Worm (Caenorhabditis elegans) whole organism, late embryonic: ENCODE data around the gene F19G12.3.

Source experiments
- C08G9.2 ChIP-seq: sonication (generic microtip); optimal IDR thresholded peaks from 2 replicates; lab custom pipeline; 2016; ENCODE audit warnings: mild to moderate bottlenecking, missing genetic modification characterization, moderate library complexity, missing compliant biosample characterization
- F13H6.1 ChIP-seq: sonication (generic microtip); optimal IDR thresholded peaks from 2 replicates; lab custom pipeline; 2016; ENCODE audit warnings: missing genetic modification characterization, missing compliant biosample characterization
- K02D7.2 ChIP-seq: sonication (generic microtip); optimal IDR thresholded peaks from 2 replicates; lab custom pipeline; 2017; ENCODE audit warnings: mild to moderate bottlenecking, missing genetic modification characterization, missing compliant biosample characterization
- K09A11.1 ChIP-seq: sonication (generic microtip); optimal IDR thresholded peaks from 2 replicates; lab custom pipeline; 2017; ENCODE audit warnings: antibody characterized with exemption, mild to moderate bottlenecking, missing genetic modification characterization, missing compliant biosample characterization; ENCODE audit not compliant: insufficient read depth
- T23F11.4 ChIP-seq: fragments of 200-800 bp; sonication (Bioruptor generic); optimal IDR thresholded peaks from 2 replicates; lab custom pipeline; 2018; ENCODE audit warnings: mild to moderate bottlenecking, missing genetic modification characterization, missing compliant biosample characterization
- ahr-1 ChIP-seq: sonication (generic microtip); optimal IDR thresholded peaks from 2 replicates; lab custom pipeline; 2016; ENCODE audit warnings: missing genetic modification characterization, missing compliant biosample characterization
- ama-1 ChIP-seq: fragments of 150-350 bp; optimal IDR thresholded peaks from 2 replicates; lab custom pipeline; 2014
- ceh-14 ChIP-seq: sonication (generic microtip); optimal IDR thresholded peaks from 2 replicates; lab custom pipeline; 2016; ENCODE audit warnings: missing genotype, missing genetic modification characterization, missing compliant biosample characterization
- ceh-18 ChIP-seq: sonication (generic microtip); optimal IDR thresholded peaks from 2 replicates; lab custom pipeline; 2016; ENCODE audit warnings: missing genetic modification characterization, missing compliant biosample characterization
- ceh-19 ChIP-seq: fragments of 200-800 bp; sonication (Bioruptor generic); optimal IDR thresholded peaks from 2 replicates; lab custom pipeline; 2018; ENCODE audit warnings: mild to moderate bottlenecking, missing genetic modification characterization, missing compliant biosample characterization
- ceh-2 ChIP-seq: sonication (generic microtip); optimal IDR thresholded peaks from 2 replicates; lab custom pipeline; 2016; ENCODE audit warnings: missing genotype, missing genetic modification characterization, missing compliant biosample characterization
- ceh-22 ChIP-seq: sonication (generic microtip); optimal IDR thresholded peaks from 2 replicates; lab custom pipeline; 2017; ENCODE audit warnings: missing biosample characterization, missing genetic modification characterization
- ceh-30 ChIP-seq: fragments of 150-350 bp; optimal IDR thresholded peaks from 2 replicates; lab custom pipeline; 2014; ENCODE audit warnings: missing biosample characterization, missing genetic modification characterization
- ceh-31 ChIP-seq: sonication (generic microtip); optimal IDR thresholded peaks from 2 replicates; lab custom pipeline; 2016; ENCODE audit warnings: missing genetic modification characterization, missing compliant biosample characterization
- ceh-34 ChIP-seq: sonication (generic microtip); optimal IDR thresholded peaks from 2 replicates; lab custom pipeline; 2016; ENCODE audit warnings: mild to moderate bottlenecking, missing genetic modification characterization, missing compliant biosample characterization
- che-1 ChIP-seq: sonication (generic microtip); optimal IDR thresholded peaks from 2 replicates; lab custom pipeline; 2016; ENCODE audit warnings: mild to moderate bottlenecking, missing genetic modification characterization, missing compliant biosample characterization
- dmd-4 ChIP-seq: sonication (generic microtip); optimal IDR thresholded peaks from 2 replicates; lab custom pipeline; 2016; ENCODE audit warnings: borderline replicate concordance, missing genetic modification characterization, missing compliant biosample characterization
- dve-1 ChIP-seq: sonication (generic microtip); optimal IDR thresholded peaks from 2 replicates; lab custom pipeline; 2017; ENCODE audit warnings: antibody characterized with exemption, mild to moderate bottlenecking, missing genetic modification characterization, missing compliant biosample characterization
- elt-4 ChIP-seq: sonication (generic microtip); optimal IDR thresholded peaks from 2 replicates; lab custom pipeline; 2016; ENCODE audit warnings: missing genetic modification characterization, missing compliant biosample characterization
- ets-4 ChIP-seq: sonication (generic microtip); optimal IDR thresholded peaks from 2 replicates; lab custom pipeline; 2016; ENCODE audit warnings: missing genetic modification characterization, missing compliant biosample characterization
- eyg-1 ChIP-seq: sonication (generic microtip); optimal IDR thresholded peaks from 2 replicates; lab custom pipeline; 2016; ENCODE audit warnings: missing genotype, missing genetic modification characterization, missing compliant biosample characterization
- fax-1 ChIP-seq: sonication (generic microtip); optimal IDR thresholded peaks from 2 replicates; lab custom pipeline; 2016; ENCODE audit warnings: missing genotype, missing genetic modification characterization, missing compliant biosample characterization
- fkh-10 ChIP-seq: fragments of 150-350 bp; optimal IDR thresholded peaks from 2 replicates; lab custom pipeline; 2014; ENCODE audit warnings: missing biosample characterization, missing genetic modification reagents, missing genetic modification characterization
- fkh-6 ChIP-seq: sonication (generic microtip); optimal IDR thresholded peaks from 2 replicates; lab custom pipeline; 2016; ENCODE audit warnings: missing genetic modification characterization, missing compliant biosample characterization
- gmeb-2 ChIP-seq: sonication (generic microtip); optimal IDR thresholded peaks from 2 replicates; lab custom pipeline; 2016; ENCODE audit warnings: missing genetic modification characterization, inconsistent platforms, missing compliant biosample characterization
- hlh-13 ChIP-seq: fragments of 200-800 bp; sonication (Bioruptor generic); optimal IDR thresholded peaks from 2 replicates; lab custom pipeline; 2018; ENCODE audit warnings: mild to moderate bottlenecking, missing genetic modification characterization, missing compliant biosample characterization
- hlh-15 ChIP-seq: sonication (generic microtip); optimal IDR thresholded peaks from 2 replicates; lab custom pipeline; 2016; ENCODE audit warnings: missing genetic modification characterization, missing compliant biosample characterization
- hlh-30 ChIP-seq: sonication (generic microtip); optimal IDR thresholded peaks from 2 replicates; lab custom pipeline; 2017; ENCODE audit warnings: antibody characterized with exemption, missing genetic modification characterization, missing compliant biosample characterization; ENCODE audit not compliant: insufficient read depth
- hlh-6 ChIP-seq: sonication (generic microtip); optimal IDR thresholded peaks from 2 replicates; lab custom pipeline; 2016; ENCODE audit warnings: missing genotype, missing genetic modification characterization, missing compliant biosample characterization
- hlh-8 ChIP-seq: sonication (generic microtip); optimal IDR thresholded peaks from 2 replicates; lab custom pipeline; 2016; ENCODE audit warnings: missing genotype, missing genetic modification characterization, missing compliant biosample characterization
- lim-6 ChIP-seq: sonication (generic microtip); optimal IDR thresholded peaks from 2 replicates; lab custom pipeline; 2016; ENCODE audit warnings: missing genetic modification characterization, missing compliant biosample characterization
- madf-2 ChIP-seq: sonication (generic microtip); optimal IDR thresholded peaks from 2 replicates; lab custom pipeline; 2017; ENCODE audit warnings: missing genetic modification characterization, missing compliant biosample characterization
- nfya-1 ChIP-seq: sonication (generic microtip); optimal IDR thresholded peaks from 2 replicates; lab custom pipeline; 2017; ENCODE audit warnings: missing genetic modification characterization, mild to moderate bottlenecking, missing compliant biosample characterization, antibody characterized with exemption, moderate library complexity
- nhr-232 ChIP-seq: sonication (generic microtip); optimal IDR thresholded peaks from 2 replicates; lab custom pipeline; 2016; ENCODE audit warnings: missing genetic modification characterization, missing compliant biosample characterization
- npax-4 ChIP-seq: sonication (generic microtip); optimal IDR thresholded peaks from 2 replicates; lab custom pipeline; 2016; ENCODE audit warnings: missing genetic modification characterization, missing compliant biosample characterization
- pag-3 ChIP-seq: sonication (generic microtip); optimal IDR thresholded peaks from 2 replicates; lab custom pipeline; 2016; ENCODE audit warnings: missing compliant biosample characterization, missing genetic modification characterization, borderline replicate concordance
- pax-1 ChIP-seq: fragments of 150-350 bp; optimal IDR thresholded peaks from 2 replicates; lab custom pipeline; 2014; ENCODE audit warnings: missing biosample characterization, missing genetic modification characterization
- pha-2 ChIP-seq: sonication (generic microtip); optimal IDR thresholded peaks from 2 replicates; lab custom pipeline; 2017; ENCODE audit warnings: mild to moderate bottlenecking, missing genetic modification characterization, missing compliant biosample characterization
- pha-4 ChIP-seq: fragments of 150-350 bp; optimal IDR thresholded peaks from 2 replicates; lab custom pipeline; 2018; ENCODE audit warnings: missing biosample characterization, missing genetic modification reagents, missing genetic modification characterization
- pqm-1 ChIP-seq: sonication (generic microtip); optimal IDR thresholded peaks from 2 replicates; lab custom pipeline; 2016; ENCODE audit warnings: missing genetic modification characterization, missing compliant biosample characterization
- pros-1 ChIP-seq: fragments of 150-350 bp; optimal IDR thresholded peaks from 2 replicates; lab custom pipeline; 2014; ENCODE audit warnings: missing biosample characterization, missing genetic modification reagents, missing genetic modification characterization
- ref-2 ChIP-seq: sonication (generic microtip); optimal IDR thresholded peaks from 2 replicates; lab custom pipeline; 2016; ENCODE audit warnings: missing genetic modification characterization, missing compliant biosample characterization
- rnt-1 ChIP-seq: sonication (generic microtip); optimal IDR thresholded peaks from 2 replicates; lab custom pipeline; 2016; ENCODE audit warnings: missing genetic modification characterization, missing compliant biosample characterization
- sdc-2 ChIP-seq: sonication (generic microtip); optimal IDR thresholded peaks from 2 replicates; lab custom pipeline; 2016; ENCODE audit warnings: missing genotype, missing genetic modification characterization, missing compliant biosample characterization
- sox-4 ChIP-seq: sonication (generic microtip); optimal IDR thresholded peaks from 2 replicates; lab custom pipeline; 2017; ENCODE audit warnings: mild to moderate bottlenecking, missing genetic modification characterization, inconsistent platforms, missing compliant biosample characterization
- syd-9 ChIP-seq: sonication (generic microtip); optimal IDR thresholded peaks from 2 replicates; lab custom pipeline; 2016; ENCODE audit warnings: mild to moderate bottlenecking, missing genetic modification characterization, moderate library complexity, missing compliant biosample characterization
- tbx-2 ChIP-seq: sonication (generic microtip); optimal IDR thresholded peaks from 2 replicates; lab custom pipeline; 2016; ENCODE audit warnings: missing genetic modification characterization, missing compliant biosample characterization
- tbx-7 ChIP-seq: sonication (generic microtip); optimal IDR thresholded peaks from 2 replicates; lab custom pipeline; 2016; ENCODE audit warnings: missing genotype, missing genetic modification characterization, missing compliant biosample characterization
- unc-42 ChIP-seq: sonication (generic microtip); optimal IDR thresholded peaks from 2 replicates; lab custom pipeline; 2016; ENCODE audit warnings: missing genotype, missing genetic modification characterization, missing compliant biosample characterization
- unc-55 ChIP-seq: sonication (generic microtip); optimal IDR thresholded peaks from 2 replicates; lab custom pipeline; 2017; ENCODE audit warnings: missing biosample characterization, missing genetic modification reagents, missing genetic modification characterization

The F19G12.3 gene

DNA sequence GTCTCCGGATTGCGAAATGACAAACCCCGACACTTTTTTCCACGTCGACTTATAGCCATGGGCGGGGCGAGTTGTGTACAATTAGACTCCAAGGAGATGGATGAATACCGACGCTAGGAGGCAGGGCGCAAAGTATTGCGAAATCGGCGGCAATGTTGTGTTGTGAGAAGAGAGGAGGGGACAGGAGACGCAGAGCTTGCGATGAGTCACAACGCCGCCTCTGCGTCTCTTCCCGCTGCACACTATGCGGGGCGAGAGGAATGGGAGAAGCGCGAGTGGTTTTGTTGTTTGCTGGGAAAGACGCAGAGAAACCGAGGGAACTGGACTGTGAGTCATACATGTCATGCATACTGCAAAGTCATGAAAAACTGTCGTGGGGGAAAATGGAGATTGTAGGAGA is 29.8 kb downstream of the F19G12.3 start:
- peak; percentile 79 for TF ChIP-seq ref-2
- peak; percentile 21 for TF ChIP-seq gmeb-2 (tag; lab: Kevin White, UChicago)
- TF ChIP-seq nfya-1 (tag; lab: Kevin White, UChicago), result peak; percentile 82
- TF ChIP-seq sdc-2 (tag; lab: Kevin White, UChicago), result peak; percentile 86
- peak; percentile 67 for TF ChIP-seq ets-4 (tag; lab: Kevin White, UChicago)
- peak; percentile 50 for TF ChIP-seq unc-42 (tag; lab: Kevin White, UChicago)
- TF ChIP-seq dmd-4 (tag; lab: Kevin White, UChicago), result no peak
- peak; percentile 82 for TF ChIP-seq ceh-18 (tag; lab: Kevin White, UChicago)
- peak; percentile 17 for TF ChIP-seq pha-2
- TF ChIP-seq lim-6 (tag; lab: Kevin White, UChicago), result peak; percentile 11
- peak; percentile 88 for TF ChIP-seq hlh-30 (tag; lab: Kevin White, UChicago)
- no peak for TF ChIP-seq ahr-1 (tag; lab: Kevin White, UChicago)
- peak; percentile 66 for TF ChIP-seq F13H6.1 (tag; lab: Kevin White, UChicago)
- TF ChIP-seq T23F11.4 (GFP tag; lab: Kevin White, UChicago), result peak; percentile 34
- TF ChIP-seq K02D7.2 (tag; lab: Kevin White, UChicago), result no peak
- TF ChIP-seq fax-1 (tag; lab: Kevin White, UChicago), result no peak
- TF ChIP-seq sox-4 (tag; lab: Kevin White, UChicago), result no peak
- TF ChIP-seq ceh-14, result peak; percentile 40
- TF ChIP-seq K09A11.1 (tag; lab: Kevin White, UChicago), result no peak
- TF ChIP-seq C08G9.2 (tag; lab: Kevin White, UChicago), result peak; percentile 62
- TF ChIP-seq pha-4 (tag; lab: Kevin White, UChicago), result no peak
- peak; percentile 2 for TF ChIP-seq fkh-10
- TF ChIP-seq hlh-8 (tag; lab: Kevin White, UChicago), result no peak
- peak; percentile 83 for TF ChIP-seq dve-1 (tag; lab: Kevin White, UChicago)
- TF ChIP-seq elt-4, result no peak
- TF ChIP-seq ceh-22 (tag; lab: Kevin White, UChicago), result no peak
- TF ChIP-seq hlh-13 (GFP tag; lab: Kevin White, UChicago), result no peak
- peak; percentile 82 for TF ChIP-seq rnt-1 (tag; lab: Kevin White, UChicago)
- peak; percentile 51 for TF ChIP-seq madf-2 (tag; lab: Kevin White, UChicago)
- TF ChIP-seq eyg-1 (tag; lab: Kevin White, UChicago), result no peak
- peak; percentile 81 for TF ChIP-seq tbx-2
- peak; percentile 46 for TF ChIP-seq che-1
- TF ChIP-seq ceh-34 (tag; lab: Kevin White, UChicago), result peak; percentile 75
- peak; percentile 65 for TF ChIP-seq ceh-19
- TF ChIP-seq nhr-232 (tag; lab: Kevin White, UChicago), result peak; percentile 32
- peak; percentile 98 for TF ChIP-seq unc-55
- no peak for TF ChIP-seq npax-4 (tag; lab: Kevin White, UChicago)
- no peak for TF ChIP-seq hlh-15 (tag; lab: Kevin White, UChicago)
- TF ChIP-seq pax-1 (tag; lab: Kevin White, UChicago), result peak; percentile 31
- TF ChIP-seq ceh-30, result peak; percentile 20
- no peak for TF ChIP-seq ceh-2 (tag; lab: Kevin White, UChicago)
- peak; percentile 67 for TF ChIP-seq syd-9 (tag; lab: Kevin White, UChicago)
- TF ChIP-seq ama-1, result no peak
- TF ChIP-seq pag-3 (tag; lab: Kevin White, UChicago), result no peak
- TF ChIP-seq fkh-6 (tag; lab: Kevin White, UChicago), result no peak
- peak; percentile 69 for TF ChIP-seq pqm-1 (tag; lab: Kevin White, UChicago)
- TF ChIP-seq hlh-6 (tag; lab: Kevin White, UChicago), result peak; percentile 18
- TF ChIP-seq pros-1, result peak; percentile 80
- TF ChIP-seq tbx-7 (tag; lab: Kevin White, UChicago), result no peak
- peak; percentile 83 for TF ChIP-seq ceh-31
- TF ChIP-seq, all 69 proteins: peak for 31
